Fruit fly (Drosophila melanogaster) whole organism, wandering third instar larva: Measurements from ENCODE around the gene Oatp33Eb.

ENCODE experiments used
- Abd-B ChIP-seq: fragments of >200 bp; optimal IDR thresholded peaks from 2 replicates; lab custom pipeline; 2017; ENCODE audit warnings: missing biosample characterization, missing genetic modification characterization
- CG32264 ChIP-seq: fragments of 200-800 bp; sonication (Bioruptor generic); optimal IDR thresholded peaks from 2 replicates; lab custom pipeline; 2016; ENCODE audit warnings: missing biosample characterization, missing genetic modification characterization
- CG9705 ChIP-seq: fragments of 200-800 bp; sonication (Bioruptor generic); optimal IDR thresholded peaks from 2 replicates; lab custom pipeline; 2018; ENCODE audit warnings: missing biosample characterization, mild to moderate bottlenecking, missing genetic modification characterization
- CrebA ChIP-seq: fragments of 200-800 bp; sonication (Bioruptor generic); optimal IDR thresholded peaks from 2 replicates; lab custom pipeline; 2016; ENCODE audit warnings: missing biosample characterization, mild to moderate bottlenecking, missing genetic modification characterization, borderline replicate concordance
- Dfd ChIP-seq: fragments of >200 bp; optimal IDR thresholded peaks from 2 replicates; lab custom pipeline; 2017; ENCODE audit warnings: missing biosample characterization, missing genetic modification characterization
- Dif ChIP-seq: fragments of 200-275, 200-300 bp; sonication (Bioruptor generic); optimal IDR thresholded peaks from 2 replicates; lab custom pipeline; 2018; ENCODE audit warnings: missing biosample characterization, missing genetic modification characterization; ENCODE audit not compliant: partially characterized antibody
- HLH106 ChIP-seq: fragments of 200-800 bp; optimal IDR thresholded peaks from 3 replicates; lab custom pipeline; 2019; ENCODE audit warnings: missing biosample characterization, mild to moderate bottlenecking, missing genetic modification characterization, moderate library complexity
- Hnf4 ChIP-seq: fragments of 200-800 bp; sonication (Bioruptor generic); optimal IDR thresholded peaks from 2 replicates; lab custom pipeline; 2016; ENCODE audit warnings: missing biosample characterization, mild to moderate bottlenecking, missing genetic modification characterization
- Hr78 ChIP-seq: fragments of >200 bp; optimal IDR thresholded peaks from 2 replicates; lab custom pipeline; 2017; ENCODE audit warnings: missing biosample characterization, missing genetic modification characterization
- Hr83 ChIP-seq: fragments of 200-300 bp; sonication (Bioruptor generic); optimal IDR thresholded peaks from 2 replicates; lab custom pipeline; 2016; ENCODE audit warnings: missing biosample characterization, mild to moderate bottlenecking, missing genetic modification characterization, moderate library complexity; ENCODE audit not compliant: poor library complexity, severe bottlenecking
- Jra ChIP-seq: sonication (Bioruptor generic); optimal IDR thresholded peaks from 2 replicates; lab custom pipeline; 2016; ENCODE audit warnings: missing biosample characterization, missing genetic modification characterization
- Mio ChIP-seq: sonication (Bioruptor generic); optimal IDR thresholded peaks from 2 replicates; lab custom pipeline; 2016; ENCODE audit warnings: missing biosample characterization, missing genetic modification characterization
- Myc ChIP-seq: fragments of >200 bp; optimal IDR thresholded peaks from 2 replicates; lab custom pipeline; 2017
- N ChIP-seq: fragments of >200 bp; optimal IDR thresholded peaks from 2 replicates; lab custom pipeline; 2018; ENCODE audit warnings: missing biosample characterization, missing external identifiers, missing genetic modification characterization
- OdsH ChIP-seq: fragments of 200-800 bp; sonication (Bioruptor generic); optimal IDR thresholded peaks from 2 replicates; lab custom pipeline; 2016; ENCODE audit warnings: missing biosample characterization, mild to moderate bottlenecking, missing genetic modification characterization
- Rel ChIP-seq, 2 experiments: fragments of 200-800 bp; sonication (Bioruptor generic) in 1 of 2; optimal IDR thresholded peaks; 2 replicates in 1 of 2; 3 replicates in 1 of 2; lab custom pipeline; 2016 to 2019; ENCODE audit warnings: mild to moderate bottlenecking in 2 of 2, missing biosample characterization in 2 of 2, missing genetic modification characterization in 2 of 2, moderate library complexity in 1 of 2
- Sp1 ChIP-seq: fragments of 200-800 bp; sonication (Bioruptor generic); optimal IDR thresholded peaks from 3 replicates; lab custom pipeline; 2019; ENCODE audit warnings: missing biosample characterization, mild to moderate bottlenecking, missing genetic modification characterization, moderate library complexity
- Vsx2 ChIP-seq: fragments of 200-300, 225-300 bp; sonication (Bioruptor generic); optimal IDR thresholded peaks from 2 replicates; lab custom pipeline; 2018; ENCODE audit warnings: missing biosample characterization, missing genetic modification characterization; ENCODE audit not compliant: partially characterized antibody
- br ChIP-seq: fragments of 200-800 bp; sonication (Bioruptor generic); optimal IDR thresholded peaks from 2 replicates; lab custom pipeline; 2016; ENCODE audit warnings: missing biosample characterization, missing genetic modification characterization
- brk ChIP-seq: fragments of 200-800 bp; sonication (Bioruptor generic); optimal IDR thresholded peaks from 2 replicates; lab custom pipeline; 2016; ENCODE audit warnings: missing biosample characterization, mild to moderate bottlenecking, missing genetic modification characterization
- dl ChIP-seq, 2 experiments: fragments of 175-275, 200-275 bp in 1 of 2; fragments of 200-275 bp in 1 of 2; sonication (Bioruptor generic); optimal IDR thresholded peaks; lab custom pipeline; 2018; ENCODE audit warnings: mild to moderate bottlenecking in 2 of 2, missing biosample characterization in 2 of 2, missing genetic modification characterization in 2 of 2, moderate library complexity in 2 of 2; ENCODE audit not compliant: partially characterized antibody in 2 of 2, insufficient read depth in 1 of 2
- dmrt93B ChIP-seq: fragments of 200-800 bp; sonication (Bioruptor generic); optimal IDR thresholded peaks from 2 replicates; lab custom pipeline; 2018; ENCODE audit warnings: missing biosample characterization, mild to moderate bottlenecking, missing genetic modification characterization
- dsf ChIP-seq: sonication (Bioruptor generic); optimal IDR thresholded peaks from 2 replicates; lab custom pipeline; 2016; ENCODE audit warnings: missing biosample characterization, missing genetic modification characterization, borderline replicate concordance
- ey ChIP-seq: fragments of 200-800 bp; sonication (Bioruptor generic); optimal IDR thresholded peaks from 2 replicates; lab custom pipeline; 2016; ENCODE audit warnings: missing biosample characterization, missing genetic modification characterization
- foxo ChIP-seq, 2 experiments: fragments of 200-800 bp; sonication (Bioruptor generic); optimal IDR thresholded peaks; 2 replicates in 1 of 2; 3 replicates in 1 of 2; lab custom pipeline; 2016 to 2017; ENCODE audit warnings: missing biosample characterization in 2 of 2, missing genetic modification characterization in 2 of 2
- fru ChIP-seq: fragments of 200-800 bp; sonication (Bioruptor generic); optimal IDR thresholded peaks from 3 replicates; lab custom pipeline; 2016; ENCODE audit warnings: missing biosample characterization, mild to moderate bottlenecking, missing genetic modification characterization
- h ChIP-seq: fragments of 200-800 bp; sonication (Bioruptor generic); optimal IDR thresholded peaks from 3 replicates; lab custom pipeline; 2016; ENCODE audit warnings: missing biosample characterization, mild to moderate bottlenecking, missing genetic modification characterization
- jim ChIP-seq: fragments of 175-275, 200-325 bp; sonication (Bioruptor generic); optimal IDR thresholded peaks from 2 replicates; lab custom pipeline; 2016; ENCODE audit warnings: missing biosample characterization, mild to moderate bottlenecking, missing genetic modification characterization
- lola ChIP-seq: fragments of >200 bp; optimal IDR thresholded peaks from 2 replicates; lab custom pipeline; 2017; ENCODE audit warnings: missing biosample characterization, missing genetic modification characterization
- pan ChIP-seq: fragments of >200 bp; optimal IDR thresholded peaks from 2 replicates; lab custom pipeline; 2017
- psq ChIP-seq: fragments of 200-800 bp; sonication (Bioruptor generic); optimal IDR thresholded peaks from 3 replicates; lab custom pipeline; 2017; ENCODE audit warnings: missing biosample characterization, mild to moderate bottlenecking, missing genetic modification characterization, moderate library complexity
- rgr ChIP-seq: fragments of 200-800 bp; sonication (Bioruptor generic); optimal IDR thresholded peaks from 3 replicates; lab custom pipeline; 2016; ENCODE audit warnings: missing biosample characterization, mild to moderate bottlenecking, missing genetic modification characterization
- sage ChIP-seq: fragments of 200-800 bp; sonication (Bioruptor generic); optimal IDR thresholded peaks from 2 replicates; lab custom pipeline; 2016; ENCODE audit warnings: missing biosample characterization, mild to moderate bottlenecking, missing genetic modification characterization
- sv ChIP-seq: fragments of 200-800 bp; sonication (Bioruptor generic); optimal IDR thresholded peaks from 3 replicates; lab custom pipeline; 2016; ENCODE audit warnings: missing biosample characterization, missing genetic modification characterization
- tai ChIP-seq: sonication (Bioruptor generic); optimal IDR thresholded peaks from 2 replicates; lab custom pipeline; 2016; ENCODE audit warnings: missing biosample characterization, missing genetic modification characterization
- usp ChIP-seq: fragments of >200 bp; optimal IDR thresholded peaks from 2 replicates; lab custom pipeline; 2017; ENCODE audit warnings: missing biosample characterization, missing genetic modification characterization
- woc ChIP-seq: sonication (Bioruptor generic); optimal IDR thresholded peaks from 2 replicates; lab custom pipeline; 2016; ENCODE audit warnings: missing biosample characterization, mild to moderate bottlenecking, missing genetic modification characterization

The Oatp33Eb gene

DNA sequence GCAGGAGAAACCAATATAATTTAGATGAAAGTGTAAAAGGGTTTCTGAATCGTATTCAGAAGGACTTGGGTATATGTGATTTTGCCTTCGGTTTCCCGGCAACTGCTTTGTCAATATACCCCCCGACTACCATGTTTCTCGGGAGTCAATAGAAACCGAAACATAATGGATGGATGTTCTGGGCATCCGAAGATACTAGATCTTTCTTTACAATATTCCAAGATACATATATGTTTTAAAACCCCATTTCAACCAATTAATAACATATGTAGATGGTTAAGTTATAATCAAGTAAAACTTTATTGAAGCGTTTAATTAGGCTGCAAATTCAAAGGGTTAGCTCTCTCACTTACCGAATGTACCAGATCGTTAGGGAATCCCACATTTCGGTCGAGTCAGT, 17.5 kb upstream of the Oatp33Eb start, which contains the start of gene CG5435:
Gene CG5435 (minus strand): TSS at position 101 of the 400 bp plus-strand sequence.
- TF ChIP-seq ey (GFP tag; lab: Kevin White, UChicago), result no peak
- TF ChIP-seq woc (GFP tag; lab: Kevin White, UChicago), result no peak
- no peak for TF ChIP-seq sv (GFP tag; lab: Kevin White, UChicago)
- TF ChIP-seq Hr83 (GFP tag; lab: Kevin White, UChicago), result no peak
- no peak for TF ChIP-seq dsf
- TF ChIP-seq tai (GFP tag; lab: Kevin White, UChicago), result no peak
- no peak for TF ChIP-seq Rel (GFP tag; optimal IDR thresholded peaks at IDR 0.05; lab: Kevin White, UChicago)
- TF ChIP-seq Rel (tag; optimal IDR thresholded peaks at IDR 0.05; lab: Kevin White, UChicago), result no peak
- no peak for TF ChIP-seq CG9705 (GFP tag; lab: Kevin White, UChicago)
- no peak for TF ChIP-seq dl (GFP tag; optimal IDR thresholded peaks at IDR 0.05; lab: Kevin White, UChicago; ENCODE audit: insufficient read depth in 1 of 2, partially characterized antibody in 2 of 2)
- TF ChIP-seq Hr78, result no peak
- TF ChIP-seq Abd-B (GFP tag; lab: Kevin White, UChicago), result no peak
- no peak for TF ChIP-seq N
- no peak for TF ChIP-seq HLH106
- TF ChIP-seq CrebA (GFP tag; lab: Kevin White, UChicago), result no peak
- TF ChIP-seq jim, result no peak
- no peak for TF ChIP-seq Hnf4 (GFP tag; lab: Kevin White, UChicago)
- TF ChIP-seq h, result no peak

DNA sequence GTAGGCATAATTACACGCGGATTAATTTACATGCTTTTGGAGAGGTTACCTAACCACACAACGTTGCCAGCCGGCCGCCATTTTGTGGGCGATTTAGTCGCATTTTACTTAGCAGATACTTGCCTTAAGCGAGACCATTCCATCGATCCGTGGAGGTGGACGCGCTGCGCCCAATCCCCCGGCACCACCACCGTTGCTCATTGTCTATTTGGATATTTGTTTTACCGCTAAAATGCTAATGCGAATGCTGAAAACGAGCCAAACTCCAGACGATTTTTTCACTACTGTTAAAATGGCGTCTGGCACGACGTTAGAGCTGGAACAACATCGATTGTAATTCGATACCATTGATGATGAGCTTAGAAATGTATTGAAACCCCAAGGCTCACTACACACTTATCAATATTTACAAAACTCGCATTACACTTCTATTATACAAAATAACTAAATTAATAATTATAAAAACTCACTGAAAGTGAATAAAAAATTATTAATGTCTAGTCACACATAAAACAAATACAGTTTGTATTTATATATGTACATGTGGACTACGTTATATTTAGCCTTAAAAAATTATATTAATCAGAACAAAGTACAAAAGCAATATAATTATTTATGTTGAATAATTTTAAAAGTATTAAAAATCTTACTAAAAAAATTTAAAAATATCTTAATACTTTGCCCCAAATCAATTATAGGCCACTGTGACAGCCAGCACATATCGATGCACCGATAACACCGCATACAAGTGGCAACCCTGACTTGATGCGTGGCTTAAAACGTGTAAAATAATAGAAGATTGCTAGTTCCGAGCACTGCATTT, 14.4 kb upstream of the Oatp33Eb start, which contains the start of gene eRF3:
Gene eRF3 (plus strand): TSS at position 741 of the 823 bp plus-strand sequence.
- TF ChIP-seq Sp1 (GFP tag; lab: Kevin White, UChicago) (peak; percentile 75), Jra (GFP tag; lab: Kevin White, UChicago) (peak; percentile 51), ey (GFP tag; lab: Kevin White, UChicago) (peak; percentile 19), tai (GFP tag; lab: Kevin White, UChicago) (no peak), brk (GFP tag; lab: Kevin White, UChicago) (no peak), jim (no peak), Mio (no peak), Hr83 (GFP tag; lab: Kevin White, UChicago) (peak; percentile 16), dsf (no peak), CG32264 (GFP tag; lab: Kevin White, UChicago) (no peak), h (peak; percentile 61), Myc (lab: Kevin White, UChicago) (no peak), psq (GFP tag; lab: Kevin White, UChicago) (peak; percentile 59), fru (peak; percentile 34), usp (GFP tag; lab: Kevin White, UChicago) (no peak), Hnf4 (GFP tag; lab: Kevin White, UChicago) (peak; percentile 65), N (no peak), Rel (GFP tag; optimal IDR thresholded peaks at IDR 0.05; lab: Kevin White, UChicago) (no peak), Rel (tag; optimal IDR thresholded peaks at IDR 0.05; lab: Kevin White, UChicago) (no peak), rgr (GFP tag; lab: Kevin White, UChicago) (peak; percentile 63), pan (no peak), lola (no peak), sage (GFP tag; lab: Kevin White, UChicago) (no peak), foxo (GFP tag; optimal IDR thresholded peaks at IDR 0.05; lab: Kevin White, UChicago) (peak in 1 of 2 experiments; percentile 67), sv (GFP tag; lab: Kevin White, UChicago) (peak; percentile 59), CG9705 (GFP tag; lab: Kevin White, UChicago) (peak; percentile 17), OdsH (GFP tag; lab: Kevin White, UChicago) (peak; percentile 68), woc (GFP tag; lab: Kevin White, UChicago) (peak; percentile 30), br (GFP tag; lab: Kevin White, UChicago) (no peak), HLH106 (peak; percentile 84), Dif (GFP tag; lab: Kevin White, UChicago) (peak; percentile 92), dl (GFP tag; optimal IDR thresholded peaks at IDR 0.05; lab: Kevin White, UChicago; ENCODE audit: insufficient read depth in 1 of 2, partially characterized antibody in 2 of 2) (peak; percentile 4 to 67)

DNA sequence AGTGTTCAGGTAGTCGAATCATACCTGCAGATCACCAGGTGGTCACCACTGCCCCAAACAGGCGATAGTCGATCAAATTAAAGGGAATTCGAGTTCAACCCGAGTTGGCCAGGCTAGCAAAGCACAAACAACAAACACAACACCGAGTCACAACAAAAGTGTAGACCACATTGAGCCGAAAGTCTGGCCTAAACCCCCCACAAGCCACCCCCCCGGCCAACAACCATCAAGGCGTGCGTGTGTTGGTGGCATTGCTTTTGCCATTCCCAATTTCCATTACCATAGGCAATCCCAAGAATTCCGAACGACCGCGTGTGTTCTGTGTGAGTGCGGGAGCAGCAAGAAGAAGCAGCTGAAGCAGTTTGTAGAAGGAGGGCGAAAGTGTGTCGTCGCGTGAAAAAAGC, 13.7 kb upstream of the Oatp33Eb start, which contains the start of gene SC35:
Gene SC35 (minus strand): TSS at position 131 of the 404 bp plus-strand sequence.
- TF ChIP-seq Hr83 (GFP tag; lab: Kevin White, UChicago), result peak; percentile 60
- peak; percentile 52 for TF ChIP-seq Myc (lab: Kevin White, UChicago)
- TF ChIP-seq lola, result no peak
- no peak for TF ChIP-seq Rel (GFP tag; optimal IDR thresholded peaks at IDR 0.05; lab: Kevin White, UChicago)
- peak; percentile 91 for TF ChIP-seq Rel (tag; optimal IDR thresholded peaks at IDR 0.05; lab: Kevin White, UChicago)
- no peak for TF ChIP-seq h
- TF ChIP-seq dmrt93B, result no peak
- TF ChIP-seq CG32264 (GFP tag; lab: Kevin White, UChicago), result no peak
- TF ChIP-seq Hr78, result no peak
- TF ChIP-seq br (GFP tag; lab: Kevin White, UChicago), result no peak
- TF ChIP-seq ey (GFP tag; lab: Kevin White, UChicago), result no peak
- no peak for TF ChIP-seq Dfd (GFP tag; lab: Kevin White, UChicago)
- TF ChIP-seq dsf, result no peak
- peak; percentile 37 for TF ChIP-seq psq (GFP tag; lab: Kevin White, UChicago)
- peak; percentile 4 for TF ChIP-seq jim
- no peak for TF ChIP-seq Vsx2 (GFP tag; lab: Kevin White, UChicago)
- peak; percentile 19 to 43 for TF ChIP-seq dl (GFP tag; optimal IDR thresholded peaks at IDR 0.05; lab: Kevin White, UChicago; ENCODE audit: insufficient read depth in 1 of 2, partially characterized antibody in 2 of 2)
- no peak for TF ChIP-seq brk (GFP tag; lab: Kevin White, UChicago)
- peak; percentile 2 for TF ChIP-seq Dif (GFP tag; lab: Kevin White, UChicago)
- no peak for TF ChIP-seq pan
